Fruit fly (Drosophila melanogaster) whole organism, prepupa: ENCODE data around the gene Mnn1.

ENCODE experiments used
- Blimp-1 ChIP-seq: fragments of 200-800 bp; sonication (Bioruptor generic); optimal IDR thresholded peaks from 3 replicates; lab custom pipeline; 2017; ENCODE audit warnings: missing biosample characterization, missing genetic modification characterization, mild to moderate bottlenecking, moderate library complexity, missing genetic modification reagents
- CG10631 ChIP-seq: fragments of 200-800 bp; sonication (Bioruptor generic); optimal IDR thresholded peaks from 2 replicates; lab custom pipeline; 2016; ENCODE audit warnings: missing biosample characterization, missing genetic modification characterization
- CG10669 ChIP-seq: fragments of 200-800 bp; sonication (Bioruptor generic); optimal IDR thresholded peaks from 3 replicates; lab custom pipeline; 2018; ENCODE audit warnings: missing biosample characterization, mild to moderate bottlenecking, missing genetic modification characterization, moderate library complexity
- CG11294 ChIP-seq: fragments of 200-800 bp; sonication (Bioruptor generic); IDR thresholded peaks from 2 replicates; pipeline ENCODE4 v1.3.6; 2022; ENCODE audit warnings: missing biosample characterization, missing genetic modification characterization
- CG15336 ChIP-seq: fragments of 200-800 bp; sonication (Bioruptor generic); IDR thresholded peaks from 2 replicates; pipeline ENCODE4 v1.3.6; 2022; ENCODE audit warnings: missing biosample characterization, missing genetic modification characterization
- CG1621 ChIP-seq: fragments of 200-800 bp; sonication (Bioruptor generic); optimal IDR thresholded peaks from 3 replicates; lab custom pipeline; 2018; ENCODE audit warnings: missing biosample characterization, mild to moderate bottlenecking, missing genetic modification characterization
- CG31627 ChIP-seq: fragments of 200-800 bp; sonication (Bioruptor generic); optimal IDR thresholded peaks from 3 replicates; lab custom pipeline; 2016; ENCODE audit warnings: missing biosample characterization, missing genetic modification characterization
- CG32006 ChIP-seq: fragments of 200-800 bp; sonication (Bioruptor generic); optimal IDR thresholded peaks from 3 replicates; lab custom pipeline; 2017; ENCODE audit warnings: missing biosample characterization, mild to moderate bottlenecking, missing genetic modification characterization
- CG4318 ChIP-seq: fragments of 200-800 bp; sonication (Bioruptor generic); optimal IDR thresholded peaks from 3 replicates; lab custom pipeline; 2017; ENCODE audit warnings: missing biosample characterization, mild to moderate bottlenecking, missing genetic modification characterization
- CG6163 ChIP-seq: fragments of 200-800 bp; sonication (Bioruptor generic); IDR thresholded peaks from 3 replicates; pipeline ENCODE4 v1.3.6; 2022; ENCODE audit warnings: missing biosample characterization, missing genetic modification characterization
- CG6276 ChIP-seq: fragments of 200-800 bp; sonication (Bioruptor generic); optimal IDR thresholded peaks from 2 replicates; lab custom pipeline; 2017; ENCODE audit warnings: missing biosample characterization, mild to moderate bottlenecking, missing genetic modification characterization
- CG6792 ChIP-seq: fragments of 200-800 bp; sonication (Bioruptor generic); optimal IDR thresholded peaks from 3 replicates; lab custom pipeline; 2016; ENCODE audit warnings: missing biosample characterization, missing genetic modification characterization
- CG6808 ChIP-seq: fragments of 200-800 bp; sonication (Bioruptor generic); optimal IDR thresholded peaks from 3 replicates; lab custom pipeline; 2017; ENCODE audit warnings: missing biosample characterization, missing genetic modification characterization, mild to moderate bottlenecking, moderate library complexity, missing genetic modification reagents
- CG8119 ChIP-seq: fragments of 200-800 bp; sonication (Bioruptor generic); IDR thresholded peaks from 3 replicates; pipeline ENCODE4 v1.3.6; 2022; ENCODE audit warnings: missing biosample characterization, missing genetic modification characterization
- CG8319 ChIP-seq: fragments of 200-800 bp; sonication (Bioruptor generic); optimal IDR thresholded peaks from 3 replicates; lab custom pipeline; 2016; ENCODE audit warnings: missing biosample characterization, missing genetic modification characterization
- CG8632 ChIP-seq: fragments of 200-800 bp; sonication (Bioruptor generic); optimal IDR thresholded peaks from 3 replicates; lab custom pipeline; 2016; ENCODE audit warnings: missing biosample characterization, missing genetic modification characterization
- CG9139 ChIP-seq: fragments of 200-800 bp; sonication (Bioruptor generic); optimal IDR thresholded peaks from 3 replicates; lab custom pipeline; 2017; ENCODE audit warnings: missing biosample characterization, mild to moderate bottlenecking, missing genetic modification characterization
- Eip78C ChIP-seq: fragments of 200-800 bp; sonication (Bioruptor generic); peaks from one replicate; lab custom pipeline; 2016; ENCODE audit warnings: missing biosample characterization, missing genetic modification characterization
- Eip93F ChIP-seq: fragments of 200-800 bp; sonication (Bioruptor generic); optimal IDR thresholded peaks from 2 replicates; lab custom pipeline; 2016; ENCODE audit warnings: missing biosample characterization, mild to moderate bottlenecking, missing genetic modification characterization
- Ets96B ChIP-seq: fragments of 200-800 bp; optimal IDR thresholded peaks from 2 replicates; lab custom pipeline; 2019; ENCODE audit warnings: missing biosample characterization, mild to moderate bottlenecking, missing genetic modification characterization, moderate library complexity
- Gug ChIP-seq: fragments of 200-800 bp; sonication (Bioruptor generic); IDR thresholded peaks from 2 replicates; pipeline ENCODE4 v1.3.6; 2022; ENCODE audit warnings: missing biosample characterization, missing genetic modification characterization
- Hr39 ChIP-seq: fragments of 200-800 bp; sonication (Bioruptor generic); optimal IDR thresholded peaks from 2 replicates; lab custom pipeline; 2016; ENCODE audit warnings: missing biosample characterization, missing genetic modification characterization
- Hr4 ChIP-seq: fragments of 200-800 bp; sonication (Bioruptor generic); optimal IDR thresholded peaks from 3 replicates; lab custom pipeline; 2016; ENCODE audit warnings: missing biosample characterization, missing genetic modification characterization
- Lpt ChIP-seq: fragments of 200-800 bp; sonication (Bioruptor generic); optimal IDR thresholded peaks from 3 replicates; lab custom pipeline; 2016; ENCODE audit warnings: missing biosample characterization, missing genetic modification characterization
- OdsH ChIP-seq: fragments of 200-800 bp; sonication (Bioruptor generic); optimal IDR thresholded peaks from 3 replicates; lab custom pipeline; 2016; ENCODE audit warnings: missing biosample characterization, missing genetic modification characterization
- Smox ChIP-seq: fragments of 200-800 bp; sonication (Bioruptor generic); optimal IDR thresholded peaks from 3 replicates; lab custom pipeline; 2016; ENCODE audit warnings: missing biosample characterization, missing genetic modification characterization
- Sox102F ChIP-seq: fragments of 200-800 bp; sonication (Bioruptor generic); optimal IDR thresholded peaks from 2 replicates; lab custom pipeline; 2016; ENCODE audit warnings: missing biosample characterization, mild to moderate bottlenecking, missing genetic modification characterization
- Sox14 ChIP-seq: fragments of 200-800 bp; sonication (Bioruptor generic); optimal IDR thresholded peaks from 3 replicates; lab custom pipeline; 2016; ENCODE audit warnings: missing biosample characterization, missing genetic modification characterization
- Sox15 ChIP-seq: fragments of 200-800 bp; sonication (Bioruptor generic); optimal IDR thresholded peaks from 3 replicates; lab custom pipeline; 2016; ENCODE audit warnings: missing biosample characterization, missing genetic modification characterization
- achi ChIP-seq: fragments of 200-800 bp; sonication (Bioruptor generic); optimal IDR thresholded peaks from 3 replicates; lab custom pipeline; 2016; ENCODE audit warnings: missing biosample characterization, missing genetic modification characterization
- cyc ChIP-seq: fragments of 200-800 bp; sonication (Bioruptor generic); optimal IDR thresholded peaks from 3 replicates; lab custom pipeline; 2016; ENCODE audit warnings: missing biosample characterization, missing genetic modification characterization
- dac ChIP-seq: fragments of 200-800 bp; sonication (Bioruptor generic); optimal IDR thresholded peaks from 2 replicates; lab custom pipeline; 2017; ENCODE audit warnings: missing biosample characterization, mild to moderate bottlenecking, missing genetic modification characterization
- dsx ChIP-seq: fragments of 200-800 bp; optimal IDR thresholded peaks from 3 replicates; lab custom pipeline; 2019; ENCODE audit warnings: missing biosample characterization, mild to moderate bottlenecking, missing genetic modification characterization, moderate library complexity; ENCODE audit not compliant: poor library complexity, severe bottlenecking
- eg ChIP-seq: fragments of 200-800 bp; sonication (Bioruptor generic); IDR thresholded peaks from 3 replicates; pipeline ENCODE4 v1.3.6; 2022; ENCODE audit warnings: missing biosample characterization, missing genetic modification characterization
- esn ChIP-seq: fragments of 200-800 bp; sonication (Bioruptor generic); optimal IDR thresholded peaks from 2 replicates; lab custom pipeline; 2016; ENCODE audit warnings: missing biosample characterization, mild to moderate bottlenecking, missing genetic modification characterization, moderate library complexity
- fd59A ChIP-seq: fragments of 200-800 bp; sonication (Bioruptor generic); optimal IDR thresholded peaks from 2 replicates; lab custom pipeline; 2017; ENCODE audit warnings: missing biosample characterization, mild to moderate bottlenecking, missing genetic modification characterization, missing genetic modification reagents
- fd85E ChIP-seq: fragments of 200-800 bp; sonication (Bioruptor generic); optimal IDR thresholded peaks from 3 replicates; lab custom pipeline; 2016; ENCODE audit warnings: missing biosample characterization, missing genetic modification characterization
- lz ChIP-seq: fragments of 200-800 bp; sonication (Bioruptor generic); optimal IDR thresholded peaks from 3 replicates; lab custom pipeline; 2016; ENCODE audit warnings: missing biosample characterization, missing genetic modification characterization
- pdm3 ChIP-seq: fragments of 200-800 bp; sonication (Bioruptor generic); optimal IDR thresholded peaks from 3 replicates; lab custom pipeline; 2016; ENCODE audit warnings: missing biosample characterization, missing genetic modification characterization
- salr ChIP-seq, 2 experiments: fragments of 200-800 bp; sonication (Bioruptor generic); optimal IDR thresholded peaks; 3 replicates each; lab custom pipeline; 2016 to 2018; ENCODE audit warnings: missing biosample characterization in 2 of 2, missing genetic modification characterization in 2 of 2, mild to moderate bottlenecking in 1 of 2
- spab ChIP-seq: fragments of 200-800 bp; sonication (Bioruptor generic); optimal IDR thresholded peaks from 2 replicates; lab custom pipeline; 2017; ENCODE audit warnings: missing biosample characterization, mild to moderate bottlenecking, missing genetic modification characterization, missing genetic modification reagents
- ss ChIP-seq, 2 experiments: fragments of 200-800 bp; sonication (Bioruptor generic); optimal IDR thresholded peaks; 2 replicates in 1 of 2; 3 replicates in 1 of 2; lab custom pipeline; 2017 to 2018; ENCODE audit warnings: mild to moderate bottlenecking in 2 of 2, missing biosample characterization in 2 of 2, missing genetic modification characterization in 2 of 2, moderate library complexity in 1 of 2
- svp ChIP-seq: fragments of 200-800 bp; sonication (Bioruptor generic); peaks from one replicate; lab custom pipeline; 2016; ENCODE audit warnings: missing biosample characterization, missing genetic modification characterization
- topi ChIP-seq: fragments of 200-800 bp; sonication (Bioruptor generic); optimal IDR thresholded peaks from 3 replicates; lab custom pipeline; 2016; ENCODE audit warnings: missing biosample characterization, missing genetic modification characterization
- vri ChIP-seq: fragments of 200-800 bp; sonication (Bioruptor generic); optimal IDR thresholded peaks from 3 replicates; lab custom pipeline; 2016; ENCODE audit warnings: missing biosample characterization, mild to moderate bottlenecking, missing genetic modification characterization

Mnn1 gene

DNA sequence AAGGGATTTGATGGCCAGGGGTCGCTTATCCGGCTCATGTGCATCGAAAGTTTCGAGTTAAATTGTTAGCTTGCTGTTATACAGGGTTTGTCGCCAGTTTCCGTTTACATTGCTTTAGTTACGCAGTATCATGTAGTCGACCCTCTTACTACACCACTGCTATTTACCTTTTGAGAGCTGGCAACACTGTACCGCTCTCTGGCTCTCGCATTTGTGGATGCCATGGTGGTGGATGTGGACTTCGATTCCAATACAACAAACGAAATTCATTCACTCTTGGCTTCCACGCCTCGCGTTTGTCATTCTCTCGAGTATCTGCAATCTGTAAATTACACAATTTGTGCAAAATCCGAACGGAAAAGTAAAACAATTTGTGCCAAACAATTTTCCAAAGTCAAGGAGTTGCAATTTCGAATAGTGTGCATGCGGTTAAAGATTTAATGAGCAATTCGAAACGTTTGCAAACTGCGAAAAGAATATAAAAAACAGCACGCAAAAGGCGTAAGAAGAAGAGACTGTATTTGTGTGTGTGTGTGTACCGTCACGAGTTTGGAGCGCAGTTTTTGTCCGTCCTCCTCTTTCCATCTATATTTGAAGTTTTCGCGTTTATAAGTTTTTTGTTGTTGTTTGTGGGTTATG is 7.0 kb upstream of the Mnn1 start (continued):
- TF ChIP-seq CG9139 = peak; percentile 66
- no peak for TF ChIP-seq topi (GFP tag; lab: Kevin White, UChicago)

DNA sequence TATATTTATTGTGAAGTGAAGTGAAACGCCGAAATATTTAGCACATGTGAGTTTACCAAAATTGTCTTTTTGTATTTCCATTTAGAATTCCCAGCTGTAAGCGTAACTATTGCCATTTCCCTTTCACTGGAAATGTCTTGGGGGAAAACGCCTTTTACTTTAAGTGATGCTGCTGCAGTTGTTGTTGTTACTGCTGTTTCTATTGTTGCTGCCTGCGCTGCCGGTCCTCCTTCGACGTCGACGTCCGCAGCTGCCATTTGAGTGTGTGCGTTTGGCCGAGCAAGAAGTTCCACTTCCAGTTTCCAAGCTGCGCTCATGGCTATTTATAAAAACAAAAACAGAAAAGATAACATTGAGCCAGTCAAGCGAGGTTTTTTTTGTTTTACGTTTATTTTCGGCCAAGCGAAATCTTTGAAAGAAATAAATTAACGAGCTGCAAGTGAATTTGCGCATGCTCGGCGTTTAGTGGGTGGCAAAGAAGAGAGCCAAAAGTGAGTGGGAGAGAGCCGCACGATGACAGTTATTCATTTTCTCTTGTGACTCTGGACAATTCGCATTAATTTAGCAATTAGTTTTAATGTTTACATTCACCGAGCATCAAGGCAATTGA is 6.3 kb upstream of the Mnn1 start:
- TF ChIP-seq CG4318 (GFP tag; lab: Kevin White, UChicago) (no peak), dsx (GFP tag; lab: Kevin White, UChicago) (no peak), eg (GFP tag; lab: Robert Waterston, UW) (peak; percentile 60; the same call in 2 of the 3 replicates), CG10631 (GFP tag; lab: Kevin White, UChicago) (no peak), spab (GFP tag; lab: Kevin White, UChicago) (no peak), CG8632 (GFP tag; lab: Kevin White, UChicago) (no peak), svp (peak; percentile 35), CG15336 (GFP tag; lab: Robert Waterston, UW) (peak; percentile 19; the same call in 1 of the 2 replicates), Lpt (GFP tag; lab: Kevin White, UChicago) (no peak), CG6276 (GFP tag; lab: Kevin White, UChicago) (peak; percentile 33), Smox (GFP tag; lab: Kevin White, UChicago) (no peak)

DNA sequence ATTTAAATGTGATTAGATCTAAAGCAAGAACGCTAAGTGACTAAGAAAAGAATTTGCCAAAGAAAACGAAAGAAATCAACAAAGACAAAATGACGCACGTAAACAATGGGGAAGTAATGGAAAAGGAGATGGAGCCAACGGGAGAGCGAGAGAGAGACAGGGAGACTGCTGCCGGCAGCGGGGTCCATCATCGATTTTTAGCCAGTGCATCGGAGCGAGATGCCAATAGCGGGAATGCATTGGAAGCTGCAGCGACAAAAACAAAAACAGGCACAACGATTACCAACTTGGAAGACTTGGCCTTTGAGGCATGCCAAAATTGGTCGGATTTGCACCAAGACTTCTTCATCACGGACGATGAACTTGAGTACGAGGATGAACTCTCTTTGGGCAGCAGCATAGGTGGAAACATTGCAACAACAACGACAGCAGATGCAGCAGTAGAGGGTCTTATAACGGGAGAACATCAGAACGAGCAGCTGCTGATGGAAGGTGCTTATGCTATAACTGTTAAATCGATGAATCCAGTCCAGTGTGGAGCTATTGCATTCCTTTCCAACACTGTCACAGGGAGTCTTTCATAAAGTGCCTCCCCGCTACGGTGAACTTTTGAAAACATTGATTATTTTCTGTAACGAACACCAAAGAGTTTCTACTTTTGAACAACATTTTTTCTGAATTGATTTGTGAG is 5.5 kb upstream of the Mnn1 start:
- TF ChIP-seq Gug (GFP tag; lab: Robert Waterston, UW) (no peak), CG8119 (GFP tag; lab: Robert Waterston, UW) (no peak), salr (GFP tag; optimal IDR thresholded peaks at IDR 0.05; lab: Kevin White, UChicago) (no peak), pdm3 (GFP tag; lab: Kevin White, UChicago) (no peak), CG9139 (no peak), Lpt (GFP tag; lab: Kevin White, UChicago) (no peak), CG8319 (GFP tag; lab: Kevin White, UChicago) (no peak), svp (peak; percentile 20), CG6163 (GFP tag; lab: Robert Waterston, UW) (peak; percentile 42; the same call in 2 of the 3 replicates), eg (GFP tag; lab: Robert Waterston, UW) (no peak), fd85E (no peak), dac (GFP tag; lab: Kevin White, UChicago) (no peak), vri (no peak), cyc (GFP tag; lab: Kevin White, UChicago) (no peak), esn (GFP tag; lab: Kevin White, UChicago) (no peak), OdsH (GFP tag; lab: Kevin White, UChicago) (no peak), CG6808 (no peak), CG1621 (tag; lab: Kevin White, UChicago) (no peak), Eip93F (GFP tag; lab: Kevin White, UChicago) (no peak), achi (GFP tag; lab: Kevin White, UChicago) (no peak), CG10669 (no peak), Hr39 (GFP tag; lab: Kevin White, UChicago) (no peak), Ets96B (no peak), fd59A (GFP tag; lab: Kevin White, UChicago) (no peak), Eip78C (GFP tag; lab: Kevin White, UChicago) (peak; percentile 30), lz (GFP tag; lab: Kevin White, UChicago) (no peak), Blimp-1 (GFP tag; lab: Kevin White, UChicago) (no peak), CG6792 (GFP tag; lab: Kevin White, UChicago) (no peak), Sox14 (GFP tag; lab: Kevin White, UChicago) (peak; percentile 21), Sox15 (GFP tag; lab: Kevin White, UChicago) (no peak), Sox102F (GFP tag; lab: Kevin White, UChicago) (no peak), CG31627 (no peak), CG11294 (GFP tag; lab: Robert Waterston, UW) (no peak), CG32006 (GFP tag; lab: Kevin White, UChicago) (no peak), Hr4 (GFP tag; lab: Kevin White, UChicago) (no peak), ss (GFP tag; optimal IDR thresholded peaks at IDR 0.05; lab: Kevin White, UChicago) (peak in 1 of 2 experiments; percentile 34), dsx (GFP tag; lab: Kevin White, UChicago) (no peak)
